Fruit fly (Drosophila melanogaster) whole organism, embryonic: ENCODE results near the gene nst.

Experiments
- CG10274 ChIP-seq: fragments of 200-800 bp; sonication (Bioruptor generic); optimal IDR thresholded peaks from 3 replicates; lab custom pipeline; 2017; ENCODE audit warnings: missing biosample characterization, mild to moderate bottlenecking, missing genetic modification characterization
- CG11247 ChIP-seq: fragments of 200-800 bp; sonication (Bioruptor generic); IDR thresholded peaks from 2 replicates; pipeline ENCODE4 v1.3.6; 2022; ENCODE audit warnings: missing biosample characterization, missing genetic modification characterization
- CG12104 ChIP-seq: fragments of 200-800 bp; sonication (Bioruptor generic); optimal IDR thresholded peaks from 3 replicates; lab custom pipeline; 2016; ENCODE audit warnings: missing biosample characterization, missing genetic modification characterization
- CG13296 ChIP-seq: fragments of 200-800 bp; sonication (Bioruptor generic); optimal IDR thresholded peaks from 3 replicates; lab custom pipeline; 2018; ENCODE audit warnings: missing biosample characterization, mild to moderate bottlenecking, missing genetic modification characterization
- CG17361 ChIP-seq: fragments of 200-800 bp; sonication (Bioruptor generic); IDR thresholded peaks from 3 replicates; pipeline ENCODE4 v1.3.6; 2022; ENCODE audit warnings: missing biosample characterization, missing genetic modification characterization
- CG17912 ChIP-seq: fragments of 200-800 bp; sonication (Bioruptor generic); optimal IDR thresholded peaks from 2 replicates; lab custom pipeline; 2018; ENCODE audit warnings: missing biosample characterization, mild to moderate bottlenecking, missing genetic modification characterization
- CG1792 ChIP-seq: fragments of 200-800 bp; sonication (Bioruptor generic); optimal IDR thresholded peaks from 2 replicates; lab custom pipeline; 2016; ENCODE audit warnings: missing biosample characterization, missing genetic modification characterization
- CG2678 ChIP-seq: fragments of 200-800 bp; sonication (Bioruptor generic); optimal IDR thresholded peaks from 3 replicates; lab custom pipeline; 2019; ENCODE audit warnings: missing biosample characterization, mild to moderate bottlenecking, missing genetic modification characterization, moderate library complexity
- CG31224 ChIP-seq: fragments of 200-800 bp; sonication (Bioruptor generic); IDR thresholded peaks from 2 replicates; pipeline ENCODE4 v1.3.6; 2022; ENCODE audit warnings: missing biosample characterization, missing genetic modification characterization
- CG34224 ChIP-seq: fragments of 200-800 bp; sonication (Bioruptor generic); IDR thresholded peaks from 3 replicates; pipeline ENCODE4 v1.3.6; 2022; ENCODE audit warnings: missing biosample characterization, missing genetic modification characterization; ENCODE audit not compliant: partially characterized antibody
- CG6765 ChIP-seq: fragments of 200-800 bp; sonication (Bioruptor generic); optimal IDR thresholded peaks from 3 replicates; lab custom pipeline; 2017; ENCODE audit warnings: missing biosample characterization, mild to moderate bottlenecking, missing genetic modification characterization
- CG7271 ChIP-seq: fragments of 200-800 bp; sonication (Bioruptor generic); optimal IDR thresholded peaks from 2 replicates; lab custom pipeline; 2018; ENCODE audit warnings: missing biosample characterization, mild to moderate bottlenecking, missing genetic modification characterization, moderate library complexity
- CG7839 ChIP-seq: fragments of 200-800 bp; sonication (Bioruptor generic); optimal IDR thresholded peaks from 3 replicates; lab custom pipeline; 2018; ENCODE audit warnings: missing biosample characterization, mild to moderate bottlenecking, missing genetic modification characterization, moderate library complexity
- CG8089 ChIP-seq: fragments of 200-800 bp; sonication (Bioruptor generic); optimal IDR thresholded peaks from 3 replicates; lab custom pipeline; 2016; ENCODE audit warnings: missing biosample characterization, missing genetic modification characterization
- D ChIP-seq, 2 experiments: fragments of 200-800 bp in 1 of 2; fragments of >200 bp in 1 of 2; sonication (Bioruptor generic) in 1 of 2; optimal IDR thresholded peaks; 2 replicates in 1 of 2; 3 replicates in 1 of 2; lab custom pipeline; 2017; ENCODE audit warnings: mild to moderate bottlenecking in 1 of 2, missing biosample characterization in 1 of 2, missing genetic modification characterization in 1 of 2, missing genetic modification reagents in 1 of 2
- D19B ChIP-seq: fragments of 200-800 bp; sonication (Bioruptor generic); optimal IDR thresholded peaks from 2 replicates; lab custom pipeline; 2017; ENCODE audit warnings: missing biosample characterization, mild to moderate bottlenecking, missing genetic modification characterization
- Deaf1 ChIP-seq: fragments of 200-800 bp; optimal IDR thresholded peaks from 3 replicates; lab custom pipeline; 2019; ENCODE audit warnings: missing biosample characterization, mild to moderate bottlenecking, missing genetic modification characterization, moderate library complexity
- Doc3 ChIP-seq: fragments of 200-800 bp; sonication (Bioruptor generic); IDR thresholded peaks from 3 replicates; pipeline ENCODE4 v1.3.6; 2022; ENCODE audit warnings: missing biosample characterization, missing genetic modification characterization; ENCODE audit not compliant: partially characterized antibody
- Fer1 ChIP-seq: fragments of 200-800 bp; sonication (Bioruptor generic); optimal IDR thresholded peaks from 2 replicates; lab custom pipeline; 2017; ENCODE audit warnings: missing biosample characterization, mild to moderate bottlenecking, missing genetic modification characterization
- Fer2 ChIP-seq: fragments of 200-800 bp; sonication (Bioruptor generic); optimal IDR thresholded peaks from 2 replicates; lab custom pipeline; 2018; ENCODE audit warnings: missing biosample characterization, mild to moderate bottlenecking, missing genetic modification characterization, moderate library complexity
- H2.0 ChIP-seq: fragments of 200-800 bp; sonication (Bioruptor generic); IDR thresholded peaks from 2 replicates; pipeline ENCODE4 v1.3.6; 2022; ENCODE audit warnings: missing biosample characterization, missing genetic modification characterization
- Hr3 ChIP-seq: fragments of 200-800 bp; sonication (Bioruptor generic); optimal IDR thresholded peaks from 3 replicates; lab custom pipeline; 2016; ENCODE audit warnings: missing biosample characterization, missing genetic modification characterization
- Hr39 ChIP-seq: fragments of >200 bp; optimal IDR thresholded peaks from 2 replicates; lab custom pipeline; 2017
- Hr78 ChIP-seq, 2 experiments: fragments of 200-800 bp in 1 of 2; fragments of >200 bp in 1 of 2; sonication (Bioruptor generic) in 1 of 2; optimal IDR thresholded peaks; 2 replicates each; lab custom pipeline; 2017 to 2019; ENCODE audit warnings: missing biosample characterization in 2 of 2, missing genetic modification characterization in 2 of 2, mild to moderate bottlenecking in 1 of 2, moderate library complexity in 1 of 2
- Hsf ChIP-seq: fragments of 200-800 bp; sonication (Bioruptor generic); optimal IDR thresholded peaks from 3 replicates; lab custom pipeline; 2016; ENCODE audit warnings: missing biosample characterization, missing genetic modification characterization
- Lim3 ChIP-seq: fragments of 200-800 bp; sonication (Bioruptor generic); IDR thresholded peaks from 2 replicates; pipeline ENCODE4 v1.3.6; 2022; ENCODE audit warnings: missing biosample characterization, missing genetic modification characterization
- NC2α ChIP-seq: fragments of 200-800 bp; sonication (Bioruptor generic); optimal IDR thresholded peaks from 2 replicates; lab custom pipeline; 2016; ENCODE audit warnings: missing biosample characterization, missing genetic modification characterization
- Nf-YC ChIP-seq: fragments of 200-800 bp; optimal IDR thresholded peaks from 3 replicates; lab custom pipeline; 2019; ENCODE audit warnings: missing biosample characterization, mild to moderate bottlenecking, missing genetic modification characterization, moderate library complexity
- Oaz ChIP-seq: fragments of 200-800 bp; sonication (Bioruptor generic); IDR thresholded peaks from 2 replicates; pipeline ENCODE4 v1.3.6; 2022; ENCODE audit warnings: missing biosample characterization, missing genetic modification characterization
- Poxn ChIP-seq: fragments of 200-800 bp; sonication (Bioruptor generic); IDR thresholded peaks from 2 replicates; pipeline ENCODE4 v1.3.6; 2022; ENCODE audit warnings: missing biosample characterization, missing genetic modification characterization
- Spps ChIP-seq: fragments of 200-800 bp; sonication (Bioruptor generic); optimal IDR thresholded peaks from 2 replicates; lab custom pipeline; 2018; ENCODE audit warnings: missing biosample characterization, mild to moderate bottlenecking, missing genetic modification characterization
- Vsx1 ChIP-seq: fragments of 200-800 bp; sonication (Bioruptor generic); optimal IDR thresholded peaks from 2 replicates; lab custom pipeline; 2017; ENCODE audit warnings: missing biosample characterization, mild to moderate bottlenecking, missing genetic modification characterization, missing genetic modification reagents
- Xrp1 ChIP-seq: fragments of 200-800 bp; sonication (Bioruptor generic); IDR thresholded peaks from 2 replicates; pipeline ENCODE4 v1.3.6; 2022; ENCODE audit warnings: missing biosample characterization, missing genetic modification characterization
- amos ChIP-seq: fragments of 200-800 bp; sonication (Bioruptor generic); IDR thresholded peaks from 2 replicates; pipeline ENCODE4 v1.3.6; 2022; ENCODE audit warnings: missing biosample characterization, missing genetic modification characterization; ENCODE audit not compliant: partially characterized antibody
- bab2 ChIP-seq: fragments of 200-800 bp; sonication (Bioruptor generic); optimal IDR thresholded peaks from 2 replicates; lab custom pipeline; 2016; ENCODE audit warnings: missing biosample characterization, missing genetic modification characterization
- cas ChIP-seq: fragments of 200-800 bp; sonication (Bioruptor generic); IDR thresholded peaks from 2 replicates; pipeline ENCODE4 v1.3.6; 2022; ENCODE audit warnings: missing biosample characterization, missing genetic modification characterization
- cato ChIP-seq: fragments of 200-800 bp; sonication (Bioruptor generic); optimal IDR thresholded peaks from 2 replicates; lab custom pipeline; 2016; ENCODE audit warnings: missing biosample characterization, missing genetic modification characterization, borderline replicate concordance
- corto ChIP-seq: fragments of 200-800 bp; sonication (Bioruptor generic); optimal IDR thresholded peaks from 2 replicates; lab custom pipeline; 2016; ENCODE audit warnings: missing biosample characterization, mild to moderate bottlenecking, missing genetic modification characterization, moderate library complexity
- emc ChIP-seq: fragments of 200-800 bp; sonication (Bioruptor generic); optimal IDR thresholded peaks from 2 replicates; lab custom pipeline; 2016; ENCODE audit warnings: missing biosample characterization, missing genetic modification characterization
- ems ChIP-seq: fragments of 200-800 bp; sonication (Bioruptor generic); optimal IDR thresholded peaks from 3 replicates; lab custom pipeline; 2016; ENCODE audit warnings: missing biosample characterization, missing genetic modification characterization
- en ChIP-seq: fragments of 200-800 bp; sonication (Bioruptor generic); optimal IDR thresholded peaks from 2 replicates; lab custom pipeline; 2016; ENCODE audit warnings: missing biosample characterization, missing genetic modification characterization
- gem ChIP-seq: fragments of 200-800 bp; sonication (Bioruptor generic); optimal IDR thresholded peaks from 2 replicates; lab custom pipeline; 2019; ENCODE audit warnings: missing biosample characterization, mild to moderate bottlenecking, missing genetic modification characterization, moderate library complexity
- hb ChIP-seq: fragments of 200-800 bp; sonication (Bioruptor generic); IDR thresholded peaks from 3 replicates; pipeline ENCODE4 v1.3.6; 2022; ENCODE audit warnings: missing biosample characterization, missing genetic modification characterization; ENCODE audit not compliant: partially characterized antibody
- ind ChIP-seq: fragments of 200-800 bp; sonication (Bioruptor generic); optimal IDR thresholded peaks from 3 replicates; lab custom pipeline; 2016; ENCODE audit warnings: missing biosample characterization, missing genetic modification characterization
- jigr1 ChIP-seq: fragments of 200-800 bp; sonication (Bioruptor generic); IDR thresholded peaks from 3 replicates; pipeline ENCODE4 v1.3.6; 2022; ENCODE audit warnings: missing biosample characterization, missing genetic modification characterization
- run ChIP-seq: fragments of 200-800 bp; sonication (Bioruptor generic); optimal IDR thresholded peaks from 3 replicates; lab custom pipeline; 2018; ENCODE audit warnings: missing biosample characterization, mild to moderate bottlenecking, missing genetic modification characterization
- sim ChIP-seq: fragments of 200-800 bp; sonication (Bioruptor generic); IDR thresholded peaks from 2 replicates; pipeline ENCODE4 v1.3.6; 2022; ENCODE audit warnings: missing biosample characterization, missing genetic modification characterization
- tap ChIP-seq: fragments of 200-800 bp; optimal IDR thresholded peaks from 3 replicates; lab custom pipeline; 2019; ENCODE audit warnings: missing biosample characterization, mild to moderate bottlenecking, missing genetic modification characterization, moderate library complexity
- tin ChIP-seq: fragments of 200-800 bp; sonication (Bioruptor generic); optimal IDR thresholded peaks from 3 replicates; lab custom pipeline; 2016; ENCODE audit warnings: missing biosample characterization, missing genetic modification characterization
- zfh1 ChIP-seq: fragments of 200-800 bp; sonication (Bioruptor generic); IDR thresholded peaks from 3 replicates; pipeline ENCODE4 v1.3.6; 2022; ENCODE audit warnings: missing biosample characterization, missing genetic modification characterization

Gene nst

DNA sequence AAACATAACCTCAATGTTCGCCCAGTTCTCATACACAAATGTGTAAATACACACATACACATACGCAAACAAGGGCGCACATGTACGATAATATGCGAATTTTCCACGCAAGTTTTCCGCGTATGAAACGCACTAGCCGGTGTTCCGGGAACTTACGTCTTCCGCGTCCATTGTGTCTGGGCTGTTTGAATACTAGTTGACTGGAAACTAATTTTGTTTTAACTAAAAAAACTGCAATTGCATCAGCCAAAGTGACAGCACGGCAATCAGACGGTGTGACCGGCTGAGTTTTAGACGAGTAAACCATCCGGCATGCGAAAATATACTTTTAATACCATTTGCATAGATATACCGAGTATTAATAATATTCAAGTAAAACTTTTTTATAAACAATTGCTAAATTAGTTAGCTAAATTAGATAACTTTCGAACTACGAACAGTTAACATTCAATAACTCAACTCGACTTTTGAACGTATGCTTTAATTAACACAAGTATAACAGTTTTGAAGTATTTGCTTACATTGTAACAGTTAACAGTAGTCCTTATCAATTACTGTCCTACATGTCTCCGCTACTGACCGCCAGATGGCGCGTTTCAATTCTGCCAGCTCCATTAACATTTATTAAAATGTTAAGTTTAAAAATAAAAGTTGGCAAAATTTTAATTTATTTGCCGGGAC, 3.4 kb downstream of the nst start, which contains the start of gene eIF2beta (continued):
- TF ChIP-seq Hr78 (GFP tag; optimal IDR thresholded peaks at IDR 0.05; lab: Kevin White, UChicago), result no peak
- TF ChIP-seq CG11247 (GFP tag; lab: Robert Waterston, UW), result no peak
- no peak for TF ChIP-seq Hr3 (GFP tag; lab: Kevin White, UChicago)
- TF ChIP-seq zfh1 (GFP tag; lab: Robert Waterston, UW), result no peak
- peak; percentile 33 for TF ChIP-seq CG6765 (GFP tag; lab: Kevin White, UChicago)
- peak; percentile 31 for TF ChIP-seq tin (GFP tag; lab: Kevin White, UChicago)
- no peak for TF ChIP-seq D (optimal IDR thresholded peaks at IDR 0.05; lab: Kevin White, UChicago)
- peak; percentile 13 for TF ChIP-seq D (GFP tag; optimal IDR thresholded peaks at IDR 0.05; lab: Kevin White, UChicago)
- peak; percentile 49 for TF ChIP-seq CG17912 (GFP tag; lab: Kevin White, UChicago)
- peak; percentile 30 for TF ChIP-seq Spps (tag; lab: Kevin White, UChicago)
- no peak for TF ChIP-seq Poxn (GFP tag; lab: Robert Waterston, UW)
- peak; percentile 27 for TF ChIP-seq CG2678 (tag; lab: Kevin White, UChicago)
- no peak for TF ChIP-seq Deaf1
- peak; percentile 24; the same call in 1 of the 2 replicates for TF ChIP-seq Xrp1 (GFP tag; lab: Robert Waterston, UW)
- TF ChIP-seq run (tag; lab: Kevin White, UChicago), result no peak
- TF ChIP-seq gem (tag; lab: Kevin White, UChicago), result no peak
- TF ChIP-seq NC2α (GFP tag; lab: Kevin White, UChicago), result no peak
- TF ChIP-seq D19B (GFP tag; lab: Kevin White, UChicago), result no peak
- no peak for TF ChIP-seq hb (GFP tag; lab: Robert Waterston, UW)
- TF ChIP-seq en (GFP tag; lab: Kevin White, UChicago), result no peak
- no peak for TF ChIP-seq jigr1 (GFP tag; lab: Robert Waterston, UW)
- no peak for TF ChIP-seq Vsx1
- no peak for TF ChIP-seq amos
- TF ChIP-seq Doc3 (GFP tag; lab: Robert Waterston, UW), result no peak
- no peak for TF ChIP-seq Hr39 (lab: Kevin White, UChicago)
- TF ChIP-seq CG12104 (GFP tag; lab: Kevin White, UChicago), result no peak
- TF ChIP-seq CG1792 (GFP tag; lab: Kevin White, UChicago), result no peak
- no peak for TF ChIP-seq CG10274 (GFP tag; lab: Kevin White, UChicago)
- no peak for TF ChIP-seq CG7271 (tag; lab: Kevin White, UChicago)
- TF ChIP-seq sim, result 0 out of 2 replicates have a peak, but pooled peaks have one; percentile 8
- TF ChIP-seq CG8089 (GFP tag; lab: Kevin White, UChicago), result no peak
- TF ChIP-seq cato, result no peak
- TF ChIP-seq bab2 (GFP tag; lab: Kevin White, UChicago), result no peak
- TF ChIP-seq CG34224 (GFP tag; lab: Robert Waterston, UW), result no peak
- TF ChIP-seq CG31224 (GFP tag; lab: Robert Waterston, UW), result no peak
- TF ChIP-seq H2.0, result no peak
- peak; percentile 64 for TF ChIP-seq CG13296 (GFP tag; lab: Kevin White, UChicago)
- peak; percentile 41 for TF ChIP-seq Nf-YC (tag; lab: Kevin White, UChicago)
- TF ChIP-seq Oaz, result no peak
- TF ChIP-seq ems (GFP tag; lab: Kevin White, UChicago), result no peak
- peak; percentile 27 for TF ChIP-seq tap (tag; lab: Kevin White, UChicago)
- no peak for TF ChIP-seq Lim3 (GFP tag; lab: Robert Waterston, UW)
- no peak for TF ChIP-seq emc (GFP tag; lab: Kevin White, UChicago)
- TF ChIP-seq ind, result no peak
- peak; percentile 39; the same call in 1 of the 3 replicates for TF ChIP-seq CG17361
- TF ChIP-seq Hsf (GFP tag; lab: Kevin White, UChicago), result peak; percentile 45
- peak; percentile 39 for TF ChIP-seq CG7839 (tag; lab: Kevin White, UChicago)
- TF ChIP-seq cas, result no peak
- no peak for TF ChIP-seq Fer2 (tag; lab: Kevin White, UChicago)
- TF ChIP-seq Fer1 (GFP tag; lab: Kevin White, UChicago), result peak; percentile 64
- TF ChIP-seq corto, result no peak
